Worm (Caenorhabditis elegans) whole organism, midembryonic: ENCODE results near the gene hrpl-1.

Experiments used
- T22C8.4 ChIP-seq: fragments of 200-800 bp; sonication (Bioruptor generic); IDR thresholded peaks from 2 replicates; pipeline ENCODE4 v1.3.6; 2022; ENCODE audit warnings: missing genetic modification characterization, missing compliant biosample characterization
- flt-1 ChIP-seq: fragments of 200-800 bp; sonication (Bioruptor generic); IDR thresholded peaks from 2 replicates; pipeline ENCODE4 v1.3.6; 2022; ENCODE audit warnings: missing genetic modification characterization, missing compliant biosample characterization
- klf-2 ChIP-seq: fragments of 200-800 bp; sonication (Bioruptor generic); conservative IDR thresholded peaks from 2 replicates; pipeline ENCODE4 v1.3.6; 2022; ENCODE audit warnings: missing genetic modification reagents, missing genetic modification characterization, missing compliant biosample characterization
- med-1 ChIP-seq: sonication (generic microtip); optimal IDR thresholded peaks from 2 replicates; lab custom pipeline; 2017; ENCODE audit warnings: missing genetic modification characterization, mild to moderate bottlenecking, missing compliant biosample characterization, antibody characterized with exemption, missing genetic modification reagents; ENCODE audit not compliant: insufficient read depth
- ref-1 ChIP-seq: fragments of 200-800 bp; sonication (Bioruptor generic); conservative IDR thresholded peaks from 2 replicates; pipeline ENCODE4 v1.3.6; 2022; ENCODE audit warnings: missing genetic modification reagents, missing genetic modification characterization, missing compliant biosample characterization
- tab-1 ChIP-seq: fragments of 200-800 bp; sonication (Bioruptor generic); IDR thresholded peaks from 2 replicates; pipeline ENCODE4 v1.3.6; 2022; ENCODE audit warnings: missing genetic modification characterization, missing compliant biosample characterization
- ztf-23 ChIP-seq: fragments of 200-800 bp; sonication (Bioruptor generic); IDR thresholded peaks from 2 replicates; pipeline ENCODE4 v1.3.6; 2022; ENCODE audit warnings: missing genetic modification reagents, missing genetic modification characterization, missing compliant biosample characterization
- ztf-29 ChIP-seq: fragments of 200-800 bp; sonication (Bioruptor generic); IDR thresholded peaks from 2 replicates; pipeline ENCODE4 v1.3.6; 2022; ENCODE audit warnings: missing genetic modification reagents, missing genetic modification characterization, missing compliant biosample characterization

ce11 chrII:6891838-6892237 lies 6.7 kb upstream of the hrpl-1 start:
- no peak for TF ChIP-seq klf-2 (GFP tag; lab: Robert Waterston, UW)
- no peak for TF ChIP-seq med-1 (GFP tag; lab: Kevin White, UChicago)
- no peak for TF ChIP-seq flt-1 (GFP tag; lab: Robert Waterston, UW)
- TF ChIP-seq ztf-23 (GFP tag; lab: Robert Waterston, UW) = no peak
- TF ChIP-seq ref-1 (GFP tag; lab: Robert Waterston, UW) = no peak
- TF ChIP-seq tab-1 (GFP tag; lab: Robert Waterston, UW) = no peak
- TF ChIP-seq T22C8.4 (GFP tag; lab: Robert Waterston, UW) = no peak
- TF ChIP-seq ztf-29 = no peak
